Fruit fly (Drosophila melanogaster): Measurements from ENCODE around the gene CG4887.

Gene CG4887

DNA sequence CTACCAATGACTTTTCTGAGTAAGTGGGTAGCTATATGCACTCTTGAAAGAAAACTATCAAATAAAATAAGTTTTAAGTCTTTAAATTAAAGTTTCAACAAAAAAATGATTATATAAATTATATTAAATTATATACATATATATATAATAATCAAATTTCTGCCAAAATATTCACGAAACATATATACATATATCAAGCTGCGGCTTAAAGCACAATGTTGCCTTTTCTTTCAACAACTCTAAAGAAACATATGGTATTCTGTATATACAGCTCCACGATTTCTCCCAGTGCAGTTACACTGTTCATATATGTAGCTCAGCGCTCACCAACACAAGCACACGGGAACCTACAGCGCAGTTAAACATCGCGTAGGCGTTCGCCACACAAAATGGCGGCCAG lies 37.3 kb upstream of the CG4887 start (continued):
- peak; percentile 67 for TF ChIP-seq Hmr (GFP tag; optimal IDR thresholded peaks at IDR 0.05)
- no peak for TF ChIP-seq CG32772 (GFP tag; IDR thresholded peaks at IDR 0.05)
- peak; percentile 34 for TF ChIP-seq CG12391 (tag; optimal IDR thresholded peaks at IDR 0.05)
- peak; percentile 17 for TF ChIP-seq dmrt99B (tag; optimal IDR thresholded peaks at IDR 0.05)
- TF ChIP-seq CG17802 (tag; optimal IDR thresholded peaks at IDR 0.05) = no peak
- TF ChIP-seq CG8924 (tag; optimal IDR thresholded peaks at IDR 0.05) = peak; percentile 44
- no peak for TF ChIP-seq CG7745 (tag; optimal IDR thresholded peaks at IDR 0.05)

DNA sequence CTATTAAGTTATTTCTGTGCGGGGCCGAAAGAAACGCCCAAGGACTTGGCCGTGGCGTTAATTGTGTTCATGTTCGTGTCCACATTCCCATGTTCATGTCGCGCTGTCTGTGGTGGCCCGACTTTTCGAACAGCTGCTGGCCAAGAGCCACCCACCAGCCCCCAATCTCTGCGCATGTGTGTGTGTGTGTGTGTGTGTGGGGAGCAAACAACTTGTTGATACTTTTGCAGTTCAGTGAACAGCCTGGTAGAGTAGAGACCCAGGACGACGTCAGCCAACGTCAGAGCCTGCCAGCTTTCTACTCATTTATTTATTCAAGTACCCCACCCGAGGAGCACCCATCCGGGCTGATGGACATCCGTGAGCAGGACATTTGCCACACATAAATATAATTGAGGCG lies 35.8 kb upstream of the CG4887 start:
- peak; percentile 1 for TF ChIP-seq abd-A (tag; optimal IDR thresholded peaks at IDR 0.05)
- no peak for TF ChIP-seq kah (GFP tag; optimal IDR thresholded peaks at IDR 0.05)
- TF ChIP-seq scrt (GFP tag; optimal IDR thresholded peaks at IDR 0.05) = peak; percentile 93
- TF ChIP-seq Med (GFP tag) = peak; percentile 11
- TF ChIP-seq Sry-β (GFP tag; optimal IDR thresholded peaks at IDR 0.05) = no peak

DNA sequence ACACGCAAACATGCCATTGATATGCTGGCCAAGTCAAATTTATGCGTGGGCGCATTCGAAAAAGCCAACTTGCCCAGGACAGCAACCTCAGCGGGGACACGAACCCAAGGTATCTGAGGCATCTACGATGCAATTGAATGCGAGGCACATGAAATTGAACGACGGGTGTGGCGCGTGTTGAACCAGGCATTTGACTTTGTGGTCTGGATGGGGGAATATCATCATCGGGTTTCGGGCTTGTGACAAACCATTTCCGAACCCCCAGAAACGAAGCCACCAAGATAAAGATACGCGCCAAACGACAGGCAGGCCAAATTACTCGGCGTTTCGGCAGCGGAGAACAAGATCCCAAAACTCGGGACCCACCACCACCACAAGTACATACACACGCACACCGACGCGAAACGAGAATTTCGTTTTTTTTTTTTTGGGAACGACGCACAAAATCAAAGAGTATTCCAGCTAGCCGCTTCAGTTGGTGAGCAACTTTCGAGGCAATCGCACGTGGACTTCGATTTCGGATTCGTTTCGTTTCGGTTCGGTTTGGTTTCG lies 30.0 kb upstream of the CG4887 start, which contains the start of gene MFS3:
MFS3 (plus strand) TSS at position 472 of the 552 bp plus-strand sequence.
- TF ChIP-seq corto (GFP tag; optimal IDR thresholded peaks at IDR 0.05) (no peak), HmgD (GFP tag; optimal IDR thresholded peaks at IDR 0.05) (peak; percentile 61), CG10979 (tag; optimal IDR thresholded peaks at IDR 0.05) (no peak), mirr (GFP tag; optimal IDR thresholded peaks at IDR 0.05) (peak; percentile 11), CrebB (tag; optimal IDR thresholded peaks at IDR 0.05) (peak; percentile 33), Max (GFP tag; optimal IDR thresholded peaks at IDR 0.05) (no peak), CG32767 (GFP tag; IDR thresholded peaks at IDR 0.05) (no peak), kah (GFP tag; optimal IDR thresholded peaks at IDR 0.05) (no peak), GATAe (GFP tag; conservative IDR thresholded peaks at IDR 0.05) (no peak), z (GFP tag; IDR thresholded peaks at IDR 0.05) (0 out of 3 replicates have a peak, but pooled peaks have one; percentile 12), CG13287 (GFP tag; IDR thresholded peaks at IDR 0.05; ENCODE audit: partially characterized antibody) (peak; percentile 43; the same call in 1 of the 2 replicates), yki (optimal IDR thresholded peaks at IDR 0.05) (no peak), ato (GFP tag; IDR thresholded peaks at IDR 0.05; ENCODE audit: partially characterized antibody) (no peak), CG17912 (GFP tag; optimal IDR thresholded peaks at IDR 0.05) (no peak), ara (GFP tag; IDR thresholded peaks at IDR 0.05) (no peak), HLH3B (GFP tag; IDR thresholded peaks at IDR 0.05) (no peak; the same call in 1 of the 2 replicates), CG14667 (GFP tag; IDR thresholded peaks at IDR 0.05) (no peak), CG2202 (tag; optimal IDR thresholded peaks at IDR 0.05) (no peak), H2.0 (GFP tag; IDR thresholded peaks at IDR 0.05) (no peak), CG2875 (GFP tag; optimal IDR thresholded peaks at IDR 0.05) (peak; percentile 18), ro (GFP tag; IDR thresholded peaks at IDR 0.05) (no peak), CG12659 (GFP tag; optimal IDR thresholded peaks at IDR 0.05) (peak; percentile 33), CG17829 (tag; optimal IDR thresholded peaks at IDR 0.05) (no peak), dysf (GFP tag; IDR thresholded peaks at IDR 0.05) (0 out of 3 replicates have a peak, but pooled peaks have one; percentile 22), pan (optimal IDR thresholded peaks at IDR 0.05) (no peak), pan (GFP tag; optimal IDR thresholded peaks at IDR 0.05 in 1 of 2, IDR thresholded peaks at IDR 0.05 in 1 of 2) (no peak), CG6683 (GFP tag; optimal IDR thresholded peaks at IDR 0.05) (peak; percentile 16), nau (GFP tag; optimal IDR thresholded peaks at IDR 0.05) (no peak), CG15514 (GFP tag; optimal IDR thresholded peaks at IDR 0.05) (peak; percentile 76), CG9932 (GFP tag; IDR thresholded peaks at IDR 0.05) (no peak), nmo (GFP tag; optimal IDR thresholded peaks at IDR 0.05) (peak; percentile 7), CG7928 (GFP tag; optimal IDR thresholded peaks at IDR 0.05) (no peak), ewg (GFP tag; optimal IDR thresholded peaks at IDR 0.05) (peak; percentile 99), Fer1 (GFP tag; optimal IDR thresholded peaks at IDR 0.05) (peak; percentile 62), CG12391 (tag; optimal IDR thresholded peaks at IDR 0.05) (peak; percentile 3), slbo (GFP tag; IDR thresholded peaks at IDR 0.05) (peak; percentile 25; the same call in 1 of the 2 replicates), E2f2 (GFP tag; IDR thresholded peaks at IDR 0.05) (peak; percentile 76)
